Worm (Caenorhabditis elegans): ENCODE results near the gene flp-19.

DNA sequence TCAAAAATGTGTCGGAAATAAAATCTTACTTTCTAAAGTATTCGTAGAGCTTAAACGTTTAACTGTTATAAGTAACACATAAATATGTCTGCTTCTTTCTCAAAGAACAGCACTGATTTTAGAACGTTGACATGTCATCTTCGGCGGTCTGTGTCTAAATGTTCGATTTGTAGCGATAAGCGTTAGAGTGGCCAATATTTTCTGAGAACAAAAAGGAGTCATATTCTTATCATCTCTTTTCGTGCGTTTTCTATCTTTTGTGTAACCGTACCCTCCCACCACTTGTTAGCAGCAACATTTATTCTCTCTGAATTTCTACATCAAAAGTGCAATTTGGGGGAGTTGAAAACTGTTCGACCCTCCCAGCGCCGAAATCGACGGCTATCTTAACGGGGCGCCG lies 40.7 kb downstream of the flp-19 start:
- TF ChIP-seq klf-2 (GFP tag; conservative IDR thresholded peaks at IDR 0.05) (no peak), tab-1 (GFP tag; IDR thresholded peaks at IDR 0.05) (no peak), med-1 (GFP tag; optimal IDR thresholded peaks at IDR 0.05; ENCODE audit: insufficient read depth) (no peak), ref-1 (GFP tag; conservative IDR thresholded peaks at IDR 0.05) (no peak), cog-1 (tag; optimal IDR thresholded peaks at IDR 0.05) (no peak), ztf-29 (GFP tag; IDR thresholded peaks at IDR 0.05) (no peak), flt-1 (GFP tag; IDR thresholded peaks at IDR 0.05) (no peak)

Data from whole organism, midembryonic.